Worm (Caenorhabditis elegans): Measurements from ENCODE around the gene srd-19.
A peak's percentile ranks its signal among the peaks of the same experiment; 100 is the strongest.

srd-19 gene

DNA sequence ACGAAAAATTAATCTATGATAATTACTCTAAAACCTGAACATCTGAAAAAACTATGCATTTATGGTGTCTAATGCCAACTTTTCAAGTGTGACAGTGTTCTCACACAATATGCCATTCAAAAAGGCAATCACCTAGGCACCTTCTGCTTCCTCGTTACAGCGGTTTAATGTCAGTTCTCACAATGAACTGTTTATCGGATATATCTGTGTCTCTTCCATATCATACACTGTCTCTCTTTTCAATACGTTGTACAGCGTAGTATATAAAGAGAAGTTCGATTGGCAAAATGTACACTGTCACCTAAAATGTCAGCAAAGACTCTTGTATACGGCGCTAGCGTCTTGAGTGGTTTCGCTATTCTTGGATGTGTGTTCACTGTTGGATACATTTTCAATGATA, 13.1 kb upstream of the srd-19 start, which contains the start of gene col-162:
TSS of gene col-162 (plus strand) at position 301 of the 400 bp plus-strand sequence.
- no peak for TF ChIP-seq dao-5 (tag; optimal IDR thresholded peaks at IDR 0.05)
- no peak for TF ChIP-seq him-1 (tag; optimal IDR thresholded peaks at IDR 0.05)
- TF ChIP-seq W03F9.2 (tag; optimal IDR thresholded peaks at IDR 0.05), result no peak

- TF ChIP-seq W03F9.2 (tag; optimal IDR thresholded peaks at IDR 0.05), result no peak
- no peak for TF ChIP-seq dao-5 (tag; optimal IDR thresholded peaks at IDR 0.05)
- TF ChIP-seq him-1 (tag; optimal IDR thresholded peaks at IDR 0.05), result no peak
Observed at ce11 chrV:13437473-13438074, 9.0 kb upstream of the srd-19 start, which contains the start of gene mes-4. Gene mes-4, minus strand, starts transcription at chrV:13437545.

ce11 chrV:13432364-13432763, 3.8 kb upstream of the srd-19 start, which contains the start of gene srd-17:
Gene srd-17, minus strand, starts transcription at chrV:13432714.
- no peak for TF ChIP-seq dao-5 (tag; optimal IDR thresholded peaks at IDR 0.05)
- TF ChIP-seq W03F9.2 (tag; optimal IDR thresholded peaks at IDR 0.05), result no peak
- no peak for TF ChIP-seq him-1 (tag; optimal IDR thresholded peaks at IDR 0.05)

DNA sequence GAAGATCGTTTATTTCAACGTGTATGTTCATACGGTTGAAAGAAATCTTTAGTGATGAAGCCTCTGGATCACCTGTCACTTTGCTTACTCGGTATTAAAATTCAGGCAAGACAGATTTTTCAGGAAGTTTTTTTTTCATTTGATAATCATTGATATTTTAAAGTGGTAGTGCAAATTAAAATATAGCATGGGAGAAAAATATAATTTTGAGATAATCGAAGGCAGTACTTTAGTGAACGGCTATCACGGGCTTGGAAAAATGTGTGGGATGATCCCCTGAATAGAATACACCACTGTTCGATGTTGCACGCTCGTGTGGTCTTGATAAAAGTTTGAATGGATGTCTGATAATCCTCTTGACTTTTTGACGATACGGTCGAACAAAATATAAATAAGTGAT, 1.2 kb downstream of the srd-19 start:
- TF ChIP-seq him-1 (tag; optimal IDR thresholded peaks at IDR 0.05) (no peak), dao-5 (tag; optimal IDR thresholded peaks at IDR 0.05) (no peak), W03F9.2 (tag; optimal IDR thresholded peaks at IDR 0.05) (no peak)

DNA sequence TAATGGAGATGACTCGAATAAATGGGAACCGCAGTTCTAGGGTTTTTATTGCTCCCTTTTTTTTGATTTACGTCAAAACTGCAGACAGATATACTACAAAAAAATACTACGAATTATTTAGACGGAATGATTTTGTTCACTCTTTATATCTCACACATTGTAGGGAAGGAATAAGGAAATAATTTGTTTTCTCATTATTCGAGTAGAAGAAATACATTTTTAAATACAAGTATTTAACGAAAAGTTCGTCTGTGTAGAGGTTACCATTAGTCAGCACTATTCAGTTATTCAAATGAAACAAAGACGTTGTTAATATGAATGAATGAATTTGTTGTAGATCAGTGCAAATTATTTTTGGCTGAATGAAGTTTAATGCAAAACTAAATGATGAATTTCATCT, 1.8 kb downstream of the srd-19 start, which contains the start of gene srd-18:
TSS of gene srd-18 (minus strand) at position 101 of the 400 bp plus-strand sequence.
- TF ChIP-seq dao-5 (tag; optimal IDR thresholded peaks at IDR 0.05), result no peak
- no peak for TF ChIP-seq W03F9.2 (tag; optimal IDR thresholded peaks at IDR 0.05)
- no peak for TF ChIP-seq him-1 (tag; optimal IDR thresholded peaks at IDR 0.05)

DNA sequence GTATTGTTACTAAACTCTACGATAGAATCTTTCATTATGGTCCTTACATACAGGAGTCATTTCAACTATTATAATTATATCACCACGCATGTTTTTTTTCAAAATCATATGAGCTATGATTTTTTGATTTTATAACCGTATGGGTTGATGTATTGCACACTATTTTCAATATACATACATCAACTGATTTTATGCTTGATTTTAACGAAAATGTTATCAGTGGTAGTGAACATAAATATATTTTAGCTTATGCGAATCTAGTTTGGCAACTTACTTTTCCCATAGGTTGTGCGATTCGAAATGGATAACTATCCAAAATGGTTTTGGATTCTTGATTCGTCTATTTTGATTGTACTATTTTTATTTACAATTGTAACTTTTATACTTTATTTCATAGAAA, 5.0 kb downstream of the srd-19 start, which contains the start of gene srv-10:
TSS of gene srv-10 (plus strand) at position 301 of the 400 bp plus-strand sequence.
- TF ChIP-seq W03F9.2 (tag; optimal IDR thresholded peaks at IDR 0.05) (no peak), him-1 (tag; optimal IDR thresholded peaks at IDR 0.05) (no peak), dao-5 (tag; optimal IDR thresholded peaks at IDR 0.05) (no peak)

DNA sequence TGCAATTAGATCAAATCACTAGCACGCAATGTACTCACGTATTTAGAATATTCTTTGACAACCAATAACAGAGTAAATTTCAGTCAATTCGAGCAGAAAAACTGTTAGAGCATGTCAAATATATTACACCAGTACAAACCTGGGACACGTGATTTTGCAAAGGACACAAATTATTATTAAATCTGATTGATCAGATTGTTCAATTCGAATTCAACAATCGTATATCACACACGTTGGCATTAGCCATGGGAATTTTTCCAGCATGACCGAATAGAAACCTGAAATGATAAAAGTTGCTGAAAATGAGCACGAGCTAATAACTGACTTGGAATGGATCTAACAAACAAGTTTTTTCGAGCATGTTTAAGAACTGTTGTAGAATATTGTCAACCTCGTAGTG, 5.5 kb downstream of the srd-19 start, which contains the start of gene srv-9:
TSS of gene srv-9 (minus strand) at position 101 of the 400 bp plus-strand sequence.
- TF ChIP-seq dao-5 (tag; optimal IDR thresholded peaks at IDR 0.05), result no peak
- no peak for TF ChIP-seq W03F9.2 (tag; optimal IDR thresholded peaks at IDR 0.05)
- TF ChIP-seq him-1 (tag; optimal IDR thresholded peaks at IDR 0.05), result no peak

DNA sequence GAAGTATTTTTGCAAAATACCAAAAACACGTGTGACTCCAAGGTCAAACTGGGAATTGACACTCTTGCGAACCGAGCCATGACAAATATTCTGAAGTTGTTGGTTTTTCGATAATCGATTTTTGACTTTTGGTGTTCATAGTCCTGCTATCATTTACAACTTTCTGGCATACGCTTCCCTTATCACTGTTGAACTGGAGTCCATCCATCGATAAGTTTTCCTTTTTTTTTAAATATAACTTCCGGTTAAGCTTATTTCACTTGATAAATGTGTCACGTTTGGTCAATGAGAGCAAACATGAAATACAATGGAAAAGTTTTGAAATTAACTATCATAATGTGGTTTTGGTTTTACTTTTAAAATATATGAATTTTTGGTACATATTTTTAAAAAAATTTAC, 6.9 kb downstream of the srd-19 start:
- TF ChIP-seq dao-5 (tag; optimal IDR thresholded peaks at IDR 0.05) (no peak), him-1 (tag; optimal IDR thresholded peaks at IDR 0.05) (no peak), W03F9.2 (tag; optimal IDR thresholded peaks at IDR 0.05) (no peak)

DNA sequence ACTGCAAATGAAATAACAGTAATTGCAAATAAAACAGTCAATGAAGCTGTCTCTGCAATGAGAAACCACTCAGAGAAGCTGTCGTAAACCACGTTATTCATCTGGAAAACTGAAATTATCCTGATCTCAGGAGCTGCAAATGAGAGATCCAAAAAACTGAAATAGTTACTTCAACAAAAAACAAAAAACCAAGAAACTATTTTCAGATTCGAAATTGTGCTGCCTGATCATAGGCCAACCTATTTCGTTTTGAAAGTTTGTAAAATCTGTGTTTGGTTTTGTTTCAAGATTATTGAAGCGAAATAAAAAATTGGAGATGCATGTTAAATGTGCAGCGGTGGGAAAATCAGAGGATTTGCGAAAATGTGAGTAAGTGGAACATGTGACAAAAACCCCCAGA, 7.9 kb downstream of the srd-19 start, which contains the start of gene srv-8:
TSS of gene srv-8 (minus strand) at position 101 of the 400 bp plus-strand sequence.
- TF ChIP-seq him-1 (tag; optimal IDR thresholded peaks at IDR 0.05) (no peak), dao-5 (tag; optimal IDR thresholded peaks at IDR 0.05) (no peak), W03F9.2 (tag; optimal IDR thresholded peaks at IDR 0.05) (no peak)

- TF ChIP-seq dao-5 (tag; optimal IDR thresholded peaks at IDR 0.05), result no peak
- TF ChIP-seq him-1 (tag; optimal IDR thresholded peaks at IDR 0.05), result no peak
- no peak for TF ChIP-seq W03F9.2 (tag; optimal IDR thresholded peaks at IDR 0.05)
Observed at ce11 chrV:13417513-13417912, 11.0 kb downstream of the srd-19 start, which contains the start of gene F53F1.6. Gene F53F1.6, minus strand, starts transcription at chrV:13417613.

- no peak for TF ChIP-seq W03F9.2 (tag; optimal IDR thresholded peaks at IDR 0.05)
- no peak for TF ChIP-seq dao-5 (tag; optimal IDR thresholded peaks at IDR 0.05)
- no peak for TF ChIP-seq him-1 (tag; optimal IDR thresholded peaks at IDR 0.05)
Observed at ce11 chrV:13416076-13416475, 12.5 kb downstream of the srd-19 start.

ce11 chrV:13415462-13415861, 13.1 kb downstream of the srd-19 start:
- no peak for TF ChIP-seq him-1 (tag; optimal IDR thresholded peaks at IDR 0.05)
- TF ChIP-seq dao-5 (tag; optimal IDR thresholded peaks at IDR 0.05), result peak; percentile 33

DNA sequence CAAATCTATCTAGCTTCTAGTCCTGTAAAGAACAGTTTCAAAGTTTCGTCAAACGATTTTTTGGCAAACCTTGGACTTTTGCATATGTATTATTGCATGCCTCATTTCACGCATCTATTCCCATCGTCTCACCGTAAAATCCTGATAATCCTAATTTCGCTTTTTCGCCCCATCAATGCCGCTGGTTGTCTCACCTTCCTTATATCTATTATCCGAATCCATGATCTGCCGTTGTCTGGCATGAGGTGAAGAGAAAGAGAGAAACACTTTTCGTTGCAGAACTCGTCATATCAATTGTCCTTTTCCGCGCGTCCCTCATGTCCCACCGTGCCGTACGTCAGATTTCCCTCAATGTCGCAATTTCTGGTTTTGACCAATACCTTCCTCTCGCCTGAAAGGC, 14.0 kb downstream of the srd-19 start, which contains the start of gene cut-2:
TSS of gene cut-2 (plus strand) at position 365 of the 400 bp plus-strand sequence.
- no peak for TF ChIP-seq him-1 (tag; optimal IDR thresholded peaks at IDR 0.05)
- TF ChIP-seq dao-5 (tag; optimal IDR thresholded peaks at IDR 0.05), result no peak
- TF ChIP-seq W03F9.2 (tag; optimal IDR thresholded peaks at IDR 0.05), result no peak

DNA sequence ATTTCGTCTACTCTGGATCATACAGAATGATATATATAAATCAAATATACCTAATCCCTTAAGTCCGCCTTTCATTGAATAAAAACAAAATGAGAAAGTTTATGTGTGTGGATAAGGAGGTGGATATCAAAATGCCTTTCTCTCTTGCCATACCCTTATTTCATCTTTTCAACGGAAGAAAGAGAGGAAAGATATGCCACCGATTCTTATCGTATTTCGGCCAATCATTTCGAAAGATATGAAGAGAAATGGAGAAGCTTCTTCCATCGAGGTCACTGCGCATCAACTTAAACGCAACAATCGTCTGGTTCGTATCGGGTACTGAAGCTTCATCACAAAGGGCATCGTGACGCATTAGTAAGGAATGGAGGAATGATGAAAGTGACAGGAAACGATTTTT, 15.3 kb downstream of the srd-19 start:
- TF ChIP-seq W03F9.2 (tag; optimal IDR thresholded peaks at IDR 0.05) (no peak), him-1 (tag; optimal IDR thresholded peaks at IDR 0.05) (no peak), dao-5 (tag; optimal IDR thresholded peaks at IDR 0.05) (no peak)

ce11 chrV:13411992-13412298, 16.6 kb downstream of the srd-19 start:
- TF ChIP-seq dao-5 (tag; optimal IDR thresholded peaks at IDR 0.05), result no peak
- no peak for TF ChIP-seq W03F9.2 (tag; optimal IDR thresholded peaks at IDR 0.05)
- TF ChIP-seq him-1 (tag; optimal IDR thresholded peaks at IDR 0.05), result no peak

All from whole organism, L4/young adult.